Worm (Caenorhabditis elegans): ENCODE measurements around the gene sec-15.

DNA sequence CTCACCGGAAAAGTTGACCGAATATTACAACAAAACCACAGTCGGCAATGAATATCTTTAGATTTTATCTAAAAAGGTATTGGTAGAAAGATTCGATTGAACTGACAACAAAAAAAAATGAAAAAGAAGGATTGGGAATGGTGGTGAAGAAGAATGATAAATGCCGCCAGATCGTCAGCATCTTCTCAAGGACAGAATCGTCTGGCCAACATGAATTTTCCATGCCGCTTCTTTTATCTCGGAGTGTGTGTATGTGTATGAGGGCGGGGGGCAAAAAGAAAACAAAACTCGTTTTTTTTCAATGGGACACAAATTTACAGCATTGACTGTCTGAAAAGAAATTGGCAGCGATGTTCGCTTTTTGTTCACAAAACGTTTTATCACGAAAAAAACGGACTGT is 40.4 kb upstream of the sec-15 start:
- TF ChIP-seq ZK546.5 (tag; optimal IDR thresholded peaks at IDR 0.05) = no peak
- TF ChIP-seq nhr-25 (tag; optimal IDR thresholded peaks at IDR 0.05) = peak; percentile 50
- no peak for TF ChIP-seq nhr-77 (tag; optimal IDR thresholded peaks at IDR 0.05)
- no peak for TF ChIP-seq elt-3 (tag; optimal IDR thresholded peaks at IDR 0.05)
- no peak for TF ChIP-seq ztf-11 (tag; optimal IDR thresholded peaks at IDR 0.05)
- TF ChIP-seq tbx-2 (tag; optimal IDR thresholded peaks at IDR 0.05) = no peak
- no peak for TF ChIP-seq unc-62 (GFP tag; optimal IDR thresholded peaks at IDR 0.05)
- no peak for TF ChIP-seq skn-1 (tag; optimal IDR thresholded peaks at IDR 0.05)
